Fruit fly (Drosophila melanogaster) whole organism, embryonic: ENCODE results near the gene wuho.

Experiments used
- Atf3 ChIP-seq: fragments of 200-800 bp; sonication (Bioruptor generic); optimal IDR thresholded peaks from 3 replicates; lab custom pipeline; 2016; ENCODE audit warnings: missing biosample characterization, missing genetic modification characterization
- CG10462 ChIP-seq: fragments of 200-800 bp; sonication (Bioruptor generic); optimal IDR thresholded peaks from 2 replicates; lab custom pipeline; 2016; ENCODE audit warnings: missing biosample characterization, missing genetic modification characterization
- CG10959 ChIP-seq: fragments of 200-800 bp; sonication (Bioruptor generic); IDR thresholded peaks from 2 replicates; pipeline ENCODE4 v1.3.6; 2022; ENCODE audit warnings: missing biosample characterization, missing genetic modification characterization
- CG11456 ChIP-seq: fragments of 200-800 bp; sonication (Bioruptor generic); IDR thresholded peaks from 3 replicates; pipeline ENCODE4 v1.3.6; 2022; ENCODE audit warnings: missing biosample characterization, missing genetic modification characterization
- CG11504 ChIP-seq: fragments of 200-800 bp; sonication (Bioruptor generic); optimal IDR thresholded peaks from 3 replicates; lab custom pipeline; 2019; ENCODE audit warnings: missing biosample characterization, mild to moderate bottlenecking, missing genetic modification characterization, moderate library complexity
- CG12299 ChIP-seq: fragments of 200-800 bp; sonication (Bioruptor generic); optimal IDR thresholded peaks from 2 replicates; lab custom pipeline; 2018; ENCODE audit warnings: missing biosample characterization, mild to moderate bottlenecking, missing genetic modification characterization
- CG13296 ChIP-seq: fragments of 200-800 bp; sonication (Bioruptor generic); optimal IDR thresholded peaks from 3 replicates; lab custom pipeline; 2018; ENCODE audit warnings: missing biosample characterization, mild to moderate bottlenecking, missing genetic modification characterization
- CG14050 ChIP-seq: fragments of 200-800 bp; sonication (Bioruptor generic); IDR thresholded peaks from 3 replicates; pipeline ENCODE4 v1.3.6; 2022; ENCODE audit warnings: missing biosample characterization, missing genetic modification characterization
- CG17361 ChIP-seq: fragments of 200-800 bp; sonication (Bioruptor generic); IDR thresholded peaks from 3 replicates; pipeline ENCODE4 v1.3.6; 2022; ENCODE audit warnings: missing biosample characterization, missing genetic modification characterization
- CG2712 ChIP-seq: fragments of 200-800 bp; optimal IDR thresholded peaks from 3 replicates; lab custom pipeline; 2019; ENCODE audit warnings: missing biosample characterization, mild to moderate bottlenecking, missing genetic modification characterization, moderate library complexity
- CG2875 ChIP-seq: fragments of 200-800 bp; sonication (Bioruptor generic); optimal IDR thresholded peaks from 2 replicates; lab custom pipeline; 2017; ENCODE audit warnings: missing biosample characterization, mild to moderate bottlenecking, missing genetic modification characterization, missing genetic modification reagents
- CG2889 ChIP-seq: fragments of 200-800 bp; sonication (Bioruptor generic); IDR thresholded peaks from 3 replicates; pipeline ENCODE4 v1.3.6; 2022; ENCODE audit warnings: missing biosample characterization, missing genetic modification characterization
- CG30403 ChIP-seq: fragments of 200-800 bp; sonication (Bioruptor generic); optimal IDR thresholded peaks from 3 replicates; lab custom pipeline; 2016; ENCODE audit warnings: missing biosample characterization, missing genetic modification characterization
- CG32767 ChIP-seq: fragments of 200-800 bp; sonication (Bioruptor generic); IDR thresholded peaks from 2 replicates; pipeline ENCODE4 v1.3.6; 2022; ENCODE audit warnings: missing biosample characterization, missing genetic modification characterization
- CG3847 ChIP-seq: fragments of 200-800 bp; sonication (Bioruptor generic); IDR thresholded peaks from 2 replicates; pipeline ENCODE4 v1.3.6; 2022; ENCODE audit warnings: missing biosample characterization, missing genetic modification characterization
- CG4820 ChIP-seq: fragments of 200-800 bp; sonication (Bioruptor generic); optimal IDR thresholded peaks from 3 replicates; lab custom pipeline; 2016; ENCODE audit warnings: missing biosample characterization, missing genetic modification characterization
- CG4854 ChIP-seq: fragments of 200-800 bp; sonication (Bioruptor generic); optimal IDR thresholded peaks from 2 replicates; lab custom pipeline; 2016; ENCODE audit warnings: missing biosample characterization, missing genetic modification characterization, inconsistent platforms
- CG6654 ChIP-seq: fragments of 200-800 bp; sonication (Bioruptor generic); optimal IDR thresholded peaks from 2 replicates; lab custom pipeline; 2017; ENCODE audit warnings: missing biosample characterization, mild to moderate bottlenecking, missing genetic modification characterization
- CG6689 ChIP-seq: fragments of 200-800 bp; sonication (Bioruptor generic); IDR thresholded peaks from 2 replicates; pipeline ENCODE4 v1.3.6; 2022; ENCODE audit warnings: missing biosample characterization, missing genetic modification characterization
- CG6791 ChIP-seq: fragments of 200-800 bp; sonication (Bioruptor generic); IDR thresholded peaks from 3 replicates; pipeline ENCODE4 v1.3.6; 2022; ENCODE audit warnings: missing biosample characterization, missing genetic modification characterization; ENCODE audit not compliant: partially characterized antibody
- CG7556 ChIP-seq: fragments of 200-800 bp; sonication (Bioruptor generic); optimal IDR thresholded peaks from 2 replicates; lab custom pipeline; 2017; ENCODE audit warnings: missing biosample characterization, mild to moderate bottlenecking, missing genetic modification characterization
- CoRest ChIP-seq: fragments of 200-800 bp; sonication (Bioruptor generic); optimal IDR thresholded peaks from 3 replicates; lab custom pipeline; 2018; ENCODE audit warnings: missing biosample characterization, mild to moderate bottlenecking, missing genetic modification characterization, moderate library complexity
- D19A ChIP-seq: fragments of 200-800 bp; optimal IDR thresholded peaks from 3 replicates; lab custom pipeline; 2019; ENCODE audit warnings: missing biosample characterization, mild to moderate bottlenecking, missing genetic modification characterization, moderate library complexity
- D19B ChIP-seq: fragments of 200-800 bp; sonication (Bioruptor generic); optimal IDR thresholded peaks from 2 replicates; lab custom pipeline; 2017; ENCODE audit warnings: missing biosample characterization, mild to moderate bottlenecking, missing genetic modification characterization
- Dbx ChIP-seq: fragments of 200-800 bp; sonication (Bioruptor generic); IDR thresholded peaks from 3 replicates; pipeline ENCODE4 v1.3.6; 2022; ENCODE audit warnings: missing biosample characterization, missing genetic modification characterization
- Eip74EF ChIP-seq, 2 experiments: fragments of 200-800 bp in 1 of 2; fragments of >200 bp in 1 of 2; sonication (Bioruptor generic) in 1 of 2; optimal IDR thresholded peaks; 2 replicates each; lab custom pipeline; 2017 to 2019; ENCODE audit warnings: missing biosample characterization in 2 of 2, missing genetic modification characterization in 2 of 2, mild to moderate bottlenecking in 1 of 2, moderate library complexity in 1 of 2
- HHEX ChIP-seq: fragments of 200-800 bp; sonication (Bioruptor generic); optimal IDR thresholded peaks from 3 replicates; lab custom pipeline; 2017; ENCODE audit warnings: missing biosample characterization, mild to moderate bottlenecking, missing genetic modification characterization, missing genetic modification reagents
- Hmx ChIP-seq: fragments of 200-800 bp; sonication (Bioruptor generic); optimal IDR thresholded peaks from 2 replicates; lab custom pipeline; 2016; ENCODE audit warnings: missing biosample characterization, missing genetic modification characterization
- Kr ChIP-seq: fragments of 200-800 bp; sonication (Bioruptor generic); optimal IDR thresholded peaks from 2 replicates; lab custom pipeline; 2017; ENCODE audit warnings: missing biosample characterization, mild to moderate bottlenecking, missing genetic modification characterization
- Myb ChIP-seq: fragments of 200-800 bp; sonication (Bioruptor generic); optimal IDR thresholded peaks from 2 replicates; lab custom pipeline; 2016; ENCODE audit warnings: missing biosample characterization, missing genetic modification characterization
- Nf-YB ChIP-seq: fragments of 200-800 bp; sonication (Bioruptor generic); optimal IDR thresholded peaks from 3 replicates; lab custom pipeline; 2019; ENCODE audit warnings: missing biosample characterization, mild to moderate bottlenecking, missing genetic modification characterization, moderate library complexity
- Oli ChIP-seq: fragments of 200-800 bp; sonication (Bioruptor generic); optimal IDR thresholded peaks from 2 replicates; lab custom pipeline; 2018; ENCODE audit warnings: missing biosample characterization, mild to moderate bottlenecking, missing genetic modification characterization, moderate library complexity
- Six4 ChIP-seq: fragments of 200-800 bp; sonication (Bioruptor generic); optimal IDR thresholded peaks from 2 replicates; lab custom pipeline; 2016; ENCODE audit warnings: missing biosample characterization, missing genetic modification characterization
- Sox100B ChIP-seq: fragments of 200-800 bp; sonication (Bioruptor generic); optimal IDR thresholded peaks from 3 replicates; lab custom pipeline; 2018; ENCODE audit warnings: missing biosample characterization, mild to moderate bottlenecking, missing genetic modification characterization
- Stat92E ChIP-seq, 3 experiments: fragments of >200 bp in 2 of 3; fragments of 200-800 bp in 1 of 3; sonication (Bioruptor generic) in 1 of 3; optimal IDR thresholded peaks; 2 replicates each; lab custom pipeline; 2017 to 2019; ENCODE audit warnings: missing biosample characterization in 3 of 3, missing genetic modification characterization in 3 of 3, mild to moderate bottlenecking in 1 of 3, moderate library complexity in 1 of 3
- ash1 ChIP-seq: fragments of 200-800 bp; sonication (Bioruptor generic); optimal IDR thresholded peaks from 2 replicates; lab custom pipeline; 2018; ENCODE audit warnings: missing biosample characterization, mild to moderate bottlenecking, missing genetic modification characterization
- crp ChIP-seq, 2 experiments: fragments of 200-800 bp; sonication (Bioruptor generic); optimal IDR thresholded peaks; 2 replicates in 1 of 2; 3 replicates in 1 of 2; lab custom pipeline; 2017; ENCODE audit warnings: missing biosample characterization in 2 of 2, missing genetic modification characterization in 2 of 2, mild to moderate bottlenecking in 1 of 2, moderate library complexity in 1 of 2
- disco-r ChIP-seq: fragments of 200-800 bp; sonication (Bioruptor generic); optimal IDR thresholded peaks from 2 replicates; lab custom pipeline; 2016; ENCODE audit warnings: missing biosample characterization, missing genetic modification characterization
- esg ChIP-seq: fragments of 200-800 bp; sonication (Bioruptor generic); conservative IDR thresholded peaks from 2 replicates; pipeline ENCODE4 v1.3.6; 2022; ENCODE audit warnings: missing biosample characterization, missing genetic modification characterization
- eve ChIP-seq, 2 experiments: fragments of >200 bp; optimal IDR thresholded peaks; 2 replicates each; lab custom pipeline; 2017; ENCODE audit warnings: missing biosample characterization in 2 of 2, missing genetic modification characterization in 2 of 2
- fd3F ChIP-seq: fragments of 200-800 bp; sonication (Bioruptor generic); optimal IDR thresholded peaks from 2 replicates; lab custom pipeline; 2018; ENCODE audit warnings: missing biosample characterization, mild to moderate bottlenecking, missing genetic modification characterization, moderate library complexity
- gem ChIP-seq: fragments of 200-800 bp; sonication (Bioruptor generic); optimal IDR thresholded peaks from 2 replicates; lab custom pipeline; 2019; ENCODE audit warnings: missing biosample characterization, mild to moderate bottlenecking, missing genetic modification characterization, moderate library complexity
- pita ChIP-seq: fragments of 200-800 bp; sonication (Bioruptor generic); optimal IDR thresholded peaks from 2 replicates; lab custom pipeline; 2017; ENCODE audit warnings: missing biosample characterization, mild to moderate bottlenecking, missing genetic modification characterization
- ranshi ChIP-seq: fragments of 200-800 bp; sonication (Bioruptor generic); IDR thresholded peaks from 2 replicates; pipeline ENCODE4 v1.3.6; 2022; ENCODE audit warnings: missing biosample characterization, missing genetic modification characterization
- slbo ChIP-seq: fragments of 200-800 bp; sonication (Bioruptor generic); IDR thresholded peaks from 2 replicates; pipeline ENCODE4 v1.3.6; 2022; ENCODE audit warnings: missing biosample characterization, missing genetic modification characterization
- ssp ChIP-seq: fragments of 200-800 bp; sonication (Bioruptor generic); IDR thresholded peaks from 2 replicates; pipeline ENCODE4 v1.3.6; 2022; ENCODE audit warnings: missing biosample characterization, missing genetic modification characterization
- trh ChIP-seq: fragments of 200-800 bp; sonication (Bioruptor generic); optimal IDR thresholded peaks from 2 replicates; lab custom pipeline; 2016; ENCODE audit warnings: missing biosample characterization, missing genetic modification characterization
- twi ChIP-seq: fragments of 200-800 bp; optimal IDR thresholded peaks from 2 replicates; lab custom pipeline; 2019; ENCODE audit warnings: missing biosample characterization, mild to moderate bottlenecking, missing genetic modification characterization, moderate library complexity
- tx ChIP-seq: fragments of 200-800 bp; sonication (Bioruptor generic); optimal IDR thresholded peaks from 2 replicates; lab custom pipeline; 2016; ENCODE audit warnings: missing biosample characterization, missing genetic modification characterization

wuho gene

dm6 chrX:6330369-6330949 is 42.6 kb downstream of the wuho start, which contains the start of gene CG42240 (continued):
- TF ChIP-seq CG17361 (peak; percentile 98), CoRest (tag; lab: Kevin White, UChicago) (peak; percentile 95), CG2875 (GFP tag; lab: Kevin White, UChicago) (peak; percentile 92), Atf3 (GFP tag; lab: Kevin White, UChicago) (peak; percentile 67), Eip74EF (GFP tag; optimal IDR thresholded peaks at IDR 0.05; lab: Kevin White, UChicago) (peak in 1 of 2 experiments; percentile 95), slbo (peak; percentile 74), ssp (GFP tag; lab: Robert Waterston, UW) (peak; percentile 63), trh (GFP tag; lab: Kevin White, UChicago) (peak; percentile 61), gem (tag; lab: Kevin White, UChicago) (peak; percentile 95), Stat92E (GFP tag; optimal IDR thresholded peaks at IDR 0.05; lab: Kevin White, UChicago) (peak in 1 of 3 experiments; percentile 69), tx (GFP tag; lab: Kevin White, UChicago) (peak; percentile 56), CG4820 (GFP tag; lab: Kevin White, UChicago) (peak; percentile 83), D19B (GFP tag; lab: Kevin White, UChicago) (peak; percentile 77), CG2889 (peak; percentile 60; the same call in 1 of the 3 replicates), CG14050 (GFP tag; lab: Robert Waterston, UW) (peak; percentile 58), CG6654 (peak; percentile 80), CG11504 (tag; lab: Kevin White, UChicago) (peak; percentile 94), CG30403 (GFP tag; lab: Kevin White, UChicago) (peak; percentile 96), ranshi (GFP tag; lab: Robert Waterston, UW) (peak; percentile 47; the same call in 1 of the 2 replicates), crp (GFP tag; optimal IDR thresholded peaks at IDR 0.05; lab: Kevin White, UChicago) (peak in 1 of 2 experiments; percentile 48), fd3F (GFP tag; lab: Kevin White, UChicago) (peak; percentile 78), Sox100B (GFP tag; lab: Kevin White, UChicago) (peak; percentile 97), Six4 (GFP tag; lab: Kevin White, UChicago) (peak; percentile 84), CG7556 (GFP tag; lab: Kevin White, UChicago) (peak; percentile 97), CG6791 (GFP tag; lab: Robert Waterston, UW) (no peak), Oli (tag; lab: Kevin White, UChicago) (peak; percentile 95), CG10462 (GFP tag; lab: Kevin White, UChicago) (peak; percentile 81), CG32767 (GFP tag; lab: Robert Waterston, UW) (peak; percentile 76), CG6689 (peak; percentile 91), D19A (tag; lab: Kevin White, UChicago) (peak; percentile 90), Nf-YB (GFP tag; lab: Kevin White, UChicago) (peak; percentile 78), CG10959 (no peak), eve (GFP tag; optimal IDR thresholded peaks at IDR 0.05; lab: Kevin White, UChicago) (peak in 1 of 2 experiments; percentile 99), Dbx (0 out of 3 replicates have a peak, but pooled peaks have one; percentile 33), disco-r (GFP tag; lab: Kevin White, UChicago) (peak; percentile 61), Hmx (GFP tag; lab: Kevin White, UChicago) (peak; percentile 62), Myb (GFP tag; lab: Kevin White, UChicago) (peak; percentile 41), ash1 (GFP tag; lab: Kevin White, UChicago) (no peak), pita (no peak), esg (GFP tag; lab: Robert Waterston, UW) (peak; percentile 86), CG4854 (GFP tag; lab: Kevin White, UChicago) (peak; percentile 79), CG13296 (GFP tag; lab: Kevin White, UChicago) (peak; percentile 92), CG2712 (peak; percentile 95), CG11456 (0 out of 3 replicates have a peak, but pooled peaks have one; percentile 58), twi (tag; lab: Kevin White, UChicago) (peak; percentile 83), CG12299 (tag; lab: Kevin White, UChicago) (peak; percentile 81), CG3847 (peak; percentile 72), Kr (GFP tag; lab: Kevin White, UChicago) (no peak), HHEX (peak; percentile 91)
